Worm (Caenorhabditis elegans): ENCODE results near the gene tlk-1.

The tlk-1 gene

DNA sequence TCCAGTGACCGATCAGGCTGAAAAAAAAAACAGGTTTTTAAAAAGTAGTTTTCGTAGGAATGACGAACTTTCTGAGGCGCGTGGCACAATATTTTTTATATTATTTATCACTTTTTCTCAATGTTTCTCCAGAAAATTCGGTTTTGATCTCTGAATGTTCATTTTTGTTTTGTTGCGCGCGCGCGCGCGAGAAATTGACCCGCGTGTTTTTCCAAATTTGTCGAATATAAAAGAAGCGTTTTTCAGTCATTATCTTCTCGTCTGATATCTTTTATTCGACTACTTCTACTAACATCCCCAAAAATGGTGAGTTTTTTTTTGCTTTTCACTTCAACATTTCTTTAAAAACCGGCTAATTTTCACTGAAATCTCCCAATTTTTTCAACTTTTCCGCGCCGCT, 59.2 kb downstream of the tlk-1 start, which contains the start of gene rmd-1:
TSS of gene rmd-1 (plus strand) at position 247 of the 400 bp plus-strand sequence.
- TF ChIP-seq nhr-237 (tag; optimal IDR thresholded peaks at IDR 0.05), result no peak
- no peak for TF ChIP-seq tbx-2 (tag; optimal IDR thresholded peaks at IDR 0.05)
- no peak for TF ChIP-seq lin-15B (tag; optimal IDR thresholded peaks at IDR 0.05)
- no peak for TF ChIP-seq elt-2 (tag; optimal IDR thresholded peaks at IDR 0.05)
- no peak for TF ChIP-seq mml-1 (tag; optimal IDR thresholded peaks at IDR 0.05)
- TF ChIP-seq R02D3.7 (tag; optimal IDR thresholded peaks at IDR 0.05), result no peak
- no peak for TF ChIP-seq lsy-12 (tag; optimal IDR thresholded peaks at IDR 0.05)
- TF ChIP-seq snpc-4 (tag; optimal IDR thresholded peaks at IDR 0.05), result no peak
- no peak for TF ChIP-seq mdl-1 (tag; optimal IDR thresholded peaks at IDR 0.05)
- no peak for TF ChIP-seq lin-39 (tag; optimal IDR thresholded peaks at IDR 0.05)
- no peak for TF ChIP-seq skn-1 (tag; optimal IDR thresholded peaks at IDR 0.05)
- TF ChIP-seq nfya-1 (tag; optimal IDR thresholded peaks at IDR 0.05; ENCODE audit: insufficient read depth), result no peak
- no peak for TF ChIP-seq jun-1 (tag; optimal IDR thresholded peaks at IDR 0.05)
- TF ChIP-seq sea-2 (GFP tag; optimal IDR thresholded peaks at IDR 0.05), result no peak

Data from whole organism, L3 larva.